Worm (Caenorhabditis elegans) whole organism, L4 larva: ENCODE measurements around the gene F41B4.3.

Experiments
- T26A8.4 ChIP-seq: fragments of 200-800 bp; sonication (Bioruptor generic); IDR thresholded peaks from 2 replicates; pipeline ENCODE4 v1.3.6; 2022; ENCODE audit warnings: missing genetic modification characterization, missing compliant biosample characterization
- Y48G9A.11 ChIP-seq: fragments of 200-800 bp; sonication (Bioruptor generic); IDR thresholded peaks from 2 replicates; pipeline ENCODE4 v1.3.6; 2022; ENCODE audit warnings: missing genetic modification reagents, missing genetic modification characterization, missing compliant biosample characterization
- Y75B8A.6 ChIP-seq: fragments of 200-800 bp; sonication (Bioruptor generic); IDR thresholded peaks from 2 replicates; pipeline ENCODE4 v1.3.6; 2022; ENCODE audit warnings: missing genetic modification reagents, missing genetic modification characterization, missing compliant biosample characterization
- aha-1 ChIP-seq: fragments of 150-350 bp; peaks from one replicate; lab custom pipeline; 2014; ENCODE audit warnings: missing biosample characterization, missing genetic modification characterization
- arid-1 ChIP-seq: fragments of 200-800 bp; sonication (Bioruptor generic); conservative IDR thresholded peaks from 2 replicates; pipeline ENCODE4 v1.3.6; 2022; ENCODE audit warnings: missing genetic modification reagents, missing genetic modification characterization, missing compliant biosample characterization
- attf-4 ChIP-seq: sonication (generic microtip); optimal IDR thresholded peaks from 3 replicates; lab custom pipeline; 2017; ENCODE audit warnings: missing biosample characterization, missing genetic modification characterization
- ceh-28 ChIP-seq: fragments of 150-350 bp; optimal IDR thresholded peaks from 2 replicates; lab custom pipeline; 2014; ENCODE audit warnings: missing biosample characterization, missing genetic modification reagents, missing genetic modification characterization
- ceh-32 ChIP-seq: sonication (generic microtip); optimal IDR thresholded peaks from 2 replicates; lab custom pipeline; 2016; ENCODE audit warnings: mild to moderate bottlenecking, missing genetic modification characterization, missing compliant biosample characterization; ENCODE audit not compliant: poor library complexity
- ceh-82 ChIP-seq: sonication (generic microtip); optimal IDR thresholded peaks from 2 replicates; lab custom pipeline; 2017; ENCODE audit warnings: missing biosample characterization, missing genetic modification characterization
- cey-2 ChIP-seq: sonication (generic microtip); optimal IDR thresholded peaks from 3 replicates; lab custom pipeline; 2017; ENCODE audit warnings: missing genetic modification characterization, mild to moderate bottlenecking, missing compliant biosample characterization, antibody characterized with exemption, borderline replicate concordance; ENCODE audit not compliant: insufficient read depth
- ctbp-1 ChIP-seq: fragments of 200-800 bp; sonication (Bioruptor generic); IDR thresholded peaks from 2 replicates; pipeline ENCODE4 v1.3.6; 2022; ENCODE audit warnings: missing genetic modification reagents, missing genetic modification characterization, missing compliant biosample characterization
- daf-12 ChIP-seq: fragments of 150-350 bp; optimal IDR thresholded peaks from 2 replicates; lab custom pipeline; 2014; ENCODE audit warnings: missing biosample characterization, missing genetic modification reagents, missing genetic modification characterization
- daf-16 ChIP-seq, 3 experiments: sonication (generic microtip); optimal IDR thresholded peaks; 2 replicates each; lab custom pipeline; 2016 to 2017; ENCODE audit warnings: missing genetic modification characterization in 3 of 3, missing genetic modification reagents in 3 of 3, mild to moderate bottlenecking in 2 of 3, missing compliant biosample characterization in 2 of 3, missing biosample characterization in 1 of 3, moderate library complexity in 1 of 3
- dmd-6 ChIP-seq: fragments of 200-800 bp; sonication (Bioruptor generic); IDR thresholded peaks from 2 replicates; pipeline ENCODE4 v1.3.6; 2022; ENCODE audit warnings: missing genetic modification reagents, missing genetic modification characterization, missing compliant biosample characterization
- dpl-1 ChIP-seq: fragments of 150-350 bp; optimal IDR thresholded peaks from 2 replicates; lab custom pipeline; 2014; ENCODE audit warnings: missing biosample characterization, missing genetic modification reagents, missing genetic modification characterization
- dve-1 ChIP-seq: sonication (generic microtip); optimal IDR thresholded peaks from 2 replicates; lab custom pipeline; 2017; ENCODE audit warnings: antibody characterized with exemption, mild to moderate bottlenecking, missing genetic modification characterization, missing compliant biosample characterization; ENCODE audit not compliant: insufficient read depth
- egl-27 ChIP-seq: sonication (generic microtip); optimal IDR thresholded peaks from 3 replicates; lab custom pipeline; 2017; ENCODE audit warnings: missing biosample characterization, missing genetic modification reagents, missing genetic modification characterization
- fos-1 ChIP-seq: fragments of 150-350 bp; optimal IDR thresholded peaks from 2 replicates; lab custom pipeline; 2014; ENCODE audit warnings: missing biosample characterization, missing genetic modification characterization
- hlh-30 ChIP-seq: sonication (generic microtip); optimal IDR thresholded peaks from 2 replicates; lab custom pipeline; 2017; ENCODE audit warnings: antibody characterized with exemption, mild to moderate bottlenecking, missing genetic modification characterization, missing compliant biosample characterization; ENCODE audit not compliant: insufficient read depth
- lim-7 ChIP-seq: fragments of 200-800 bp; sonication (Bioruptor generic); IDR thresholded peaks from 2 replicates; pipeline ENCODE4 v1.3.6; 2022; ENCODE audit warnings: missing genetic modification characterization, missing compliant biosample characterization
- lin-13 ChIP-seq: fragments of 150-350 bp; optimal IDR thresholded peaks from 2 replicates; lab custom pipeline; 2014; ENCODE audit warnings: missing biosample characterization, missing genetic modification reagents, missing genetic modification characterization
- lin-15B ChIP-seq: fragments of 150-350 bp; sonication (generic microtip); optimal IDR thresholded peaks from 3 replicates; lab custom pipeline; 2014; ENCODE audit warnings: missing biosample characterization, missing genetic modification characterization
- lin-29 ChIP-seq: fragments of 200-800 bp; sonication (Bioruptor generic); IDR thresholded peaks from 2 replicates; pipeline ENCODE4 v1.3.6; 2022; ENCODE audit warnings: missing genetic modification reagents, missing genetic modification characterization, missing compliant biosample characterization
- lir-3 ChIP-seq: sonication (generic microtip); optimal IDR thresholded peaks from 2 replicates; lab custom pipeline; 2016; ENCODE audit warnings: mild to moderate bottlenecking, missing genetic modification characterization, missing compliant biosample characterization
- madf-5 ChIP-seq, 2 experiments: fragments of 200-800 bp; sonication (Bioruptor generic); IDR thresholded peaks; 2 replicates each; pipeline ENCODE4 v1.3.6; 2022; ENCODE audit warnings: missing compliant biosample characterization in 2 of 2, missing genetic modification characterization in 2 of 2
- mdl-1 ChIP-seq, 2 experiments: fragments of 150-350 bp in 1 of 2; sonication (generic microtip) in 1 of 2; optimal IDR thresholded peaks; 2 replicates each; lab custom pipeline; 2014 to 2017; ENCODE audit warnings: missing biosample characterization in 2 of 2, missing genetic modification characterization in 2 of 2
- mep-1 ChIP-seq: fragments of 150-350 bp; sonication (generic microtip); optimal IDR thresholded peaks from 3 replicates; lab custom pipeline; 2014; ENCODE audit warnings: missing biosample characterization, missing genetic modification characterization
- mes-2 ChIP-seq: sonication (generic microtip); optimal IDR thresholded peaks from 2 replicates; lab custom pipeline; 2016; ENCODE audit warnings: missing genotype, mild to moderate bottlenecking, missing genetic modification characterization, missing compliant biosample characterization; ENCODE audit not compliant: poor library complexity, severe bottlenecking
- nhr-10 ChIP-seq: fragments of 150-350 bp; optimal IDR thresholded peaks from 2 replicates; lab custom pipeline; 2014; ENCODE audit warnings: missing biosample characterization, missing genetic modification characterization
- nhr-25 ChIP-seq: sonication (generic microtip); optimal IDR thresholded peaks from 2 replicates; lab custom pipeline; 2017; ENCODE audit warnings: missing genetic modification characterization, mild to moderate bottlenecking, missing compliant biosample characterization, antibody characterized with exemption, moderate library complexity, borderline replicate concordance; ENCODE audit not compliant: insufficient read depth
- nhr-41 ChIP-seq: fragments of 200-800 bp; sonication (Bioruptor generic); IDR thresholded peaks from 2 replicates; pipeline ENCODE4 v1.3.6; 2022; ENCODE audit warnings: missing genetic modification reagents, missing genetic modification characterization, missing compliant biosample characterization
- nhr-42 ChIP-seq: fragments of 200-800 bp; sonication (Bioruptor generic); IDR thresholded peaks from 2 replicates; pipeline ENCODE4 v1.3.6; 2022; ENCODE audit warnings: missing genetic modification characterization, missing compliant biosample characterization
- nhr-6 ChIP-seq: fragments of 150-350 bp; optimal IDR thresholded peaks from 2 replicates; lab custom pipeline; 2014; ENCODE audit warnings: missing biosample characterization, missing genetic modification characterization
- nhr-77 ChIP-seq: fragments of 150-350 bp; optimal IDR thresholded peaks from 2 replicates; lab custom pipeline; 2014; ENCODE audit warnings: missing biosample characterization, missing genetic modification characterization
- pha-4 ChIP-seq, 2 experiments: fragments of 150-350 bp in 1 of 2; fragments of 200-800 bp in 1 of 2; sonication (Bioruptor generic) in 1 of 2; IDR thresholded peaks in 1 of 2; optimal IDR thresholded peaks in 1 of 2; 2 replicates each; pipeline versions ENCODE4 v1.3.6 to Lab custom; 2014 to 2022; ENCODE audit warnings: missing genetic modification characterization in 2 of 2, missing genetic modification reagents in 2 of 2, missing biosample characterization in 1 of 2, missing compliant biosample characterization in 1 of 2
- php-3 ChIP-seq: fragments of 200-800 bp; sonication (Bioruptor generic); IDR thresholded peaks from 2 replicates; pipeline ENCODE4 v1.3.6; 2022; ENCODE audit warnings: missing genetic modification reagents, missing genetic modification characterization, missing compliant biosample characterization
- pqm-1 ChIP-seq: sonication (generic microtip); optimal IDR thresholded peaks from 2 replicates; lab custom pipeline; 2017; ENCODE audit warnings: missing biosample characterization, missing genetic modification characterization
- rbr-2 ChIP-seq: sonication (generic microtip); optimal IDR thresholded peaks from 2 replicates; lab custom pipeline; 2016; ENCODE audit warnings: missing genotype, missing genetic modification characterization, missing compliant biosample characterization
- sdz-12 ChIP-seq: fragments of 200-800 bp; sonication (Bioruptor generic); optimal IDR thresholded peaks from 2 replicates; lab custom pipeline; 2018; ENCODE audit warnings: mild to moderate bottlenecking, missing genetic modification characterization, missing compliant biosample characterization
- set-16 ChIP-seq: fragments of 200-800 bp; sonication (Bioruptor generic); IDR thresholded peaks from 2 replicates; pipeline ENCODE4 v1.3.6; 2022; ENCODE audit warnings: missing genetic modification reagents, missing genetic modification characterization, missing compliant biosample characterization
- snpc-1.2 ChIP-seq: fragments of 200-800 bp; sonication (Bioruptor generic); IDR thresholded peaks from 2 replicates; pipeline ENCODE4 v1.3.6; 2022; ENCODE audit warnings: missing genetic modification reagents, missing genetic modification characterization, missing compliant biosample characterization
- spr-3 ChIP-seq: fragments of 200-800 bp; sonication (Bioruptor generic); optimal IDR thresholded peaks from 2 replicates; lab custom pipeline; 2018; ENCODE audit warnings: mild to moderate bottlenecking, missing genetic modification characterization, missing compliant biosample characterization
- unc-130 ChIP-seq: sonication (generic microtip); optimal IDR thresholded peaks from 2 replicates; lab custom pipeline; 2016; ENCODE audit warnings: missing genetic modification reagents, missing genetic modification characterization, missing compliant biosample characterization
- unc-39 ChIP-seq: sonication (generic microtip); optimal IDR thresholded peaks from 2 replicates; lab custom pipeline; 2017; ENCODE audit warnings: missing biosample characterization, missing genetic modification characterization
- vab-7 ChIP-seq: fragments of 200-800 bp; sonication (Bioruptor generic); IDR thresholded peaks from 2 replicates; pipeline ENCODE4 v1.3.6; 2022; ENCODE audit warnings: missing genetic modification reagents, missing genetic modification characterization, missing compliant biosample characterization
- zfp-2 ChIP-seq: sonication (generic microtip); optimal IDR thresholded peaks from 2 replicates; lab custom pipeline; 2016; ENCODE audit warnings: mild to moderate bottlenecking, missing genetic modification characterization, missing compliant biosample characterization
- zfp-3 ChIP-seq: fragments of 200-800 bp; sonication (Bioruptor generic); conservative IDR thresholded peaks from 2 replicates; pipeline ENCODE4 v1.3.6; 2022; ENCODE audit warnings: missing genetic modification reagents, missing genetic modification characterization, missing compliant biosample characterization
- zip-11 ChIP-seq: fragments of 200-800 bp; sonication (Bioruptor generic); IDR thresholded peaks from 2 replicates; pipeline ENCODE4 v1.3.6; 2022; ENCODE audit warnings: missing genetic modification characterization, missing compliant biosample characterization
- ztf-7 ChIP-seq: fragments of 150-350 bp; optimal IDR thresholded peaks from 2 replicates; lab custom pipeline; 2014; ENCODE audit warnings: missing biosample characterization, missing genetic modification characterization

F41B4.3 gene

DNA sequence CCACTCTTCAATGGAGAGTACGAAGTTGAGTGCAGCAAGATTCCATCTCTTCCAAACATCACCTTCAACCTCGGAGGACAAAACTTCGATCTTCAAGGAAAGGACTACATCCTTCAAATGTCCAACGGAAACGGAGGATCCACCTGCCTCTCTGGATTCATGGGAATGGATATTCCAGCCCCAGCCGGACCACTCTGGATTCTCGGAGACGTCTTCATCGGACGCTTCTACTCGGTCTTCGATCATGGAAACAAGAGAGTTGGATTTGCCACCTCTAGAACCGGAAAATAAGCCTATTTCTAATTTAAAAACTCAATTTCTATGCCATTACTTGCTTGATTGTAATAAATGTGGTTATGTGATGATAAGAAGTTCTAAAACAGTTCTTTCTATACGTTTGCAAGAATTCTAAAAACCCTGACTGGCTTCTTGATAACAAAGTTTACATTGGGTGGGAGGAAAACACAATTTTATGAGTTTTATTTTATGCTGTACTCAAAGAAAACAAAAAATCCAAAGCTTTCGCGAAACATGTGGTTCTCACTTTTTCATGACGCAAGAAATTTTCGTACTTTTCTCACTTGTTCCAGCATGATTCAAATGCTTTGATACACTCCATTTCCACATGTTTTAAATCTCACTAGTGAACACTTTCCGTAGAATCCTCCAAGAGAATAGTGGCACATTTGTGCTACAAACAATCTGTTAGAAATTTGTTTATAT is 43.5 kb downstream of the F41B4.3 start:
- TF ChIP-seq daf-12 (tag; lab: Kevin White, UChicago), result no peak
- no peak for TF ChIP-seq snpc-1.2 (GFP tag; lab: Robert Waterston, UW)
- peak; percentile 68 for TF ChIP-seq ztf-7 (tag; lab: Kevin White, UChicago)
- TF ChIP-seq set-16 (GFP tag; lab: Robert Waterston, UW), result no peak
- TF ChIP-seq Y75B8A.6 (GFP tag; lab: Robert Waterston, UW), result no peak
- TF ChIP-seq hlh-30 (tag; lab: Kevin White, UChicago), result no peak
- peak; percentile 45; the same call in 1 of the 2 replicates for TF ChIP-seq T26A8.4 (GFP tag; lab: Robert Waterston, UW)
- peak; percentile 64; the same call in 1 of the 2 replicates for TF ChIP-seq php-3 (GFP tag; lab: Robert Waterston, UW)
- TF ChIP-seq lin-29 (GFP tag; lab: Robert Waterston, UW), result no peak
- no peak for TF ChIP-seq cey-2
- TF ChIP-seq pqm-1 (tag; lab: Kevin White, UChicago), result peak; percentile 56
- TF ChIP-seq attf-4 (tag; lab: Kevin White, UChicago), result no peak
- no peak for TF ChIP-seq arid-1 (GFP tag; lab: Robert Waterston, UW)
- no peak for TF ChIP-seq daf-16 (GFP tag; optimal IDR thresholded peaks at IDR 0.05; lab: Kevin White, UChicago)
- TF ChIP-seq daf-16 (tag; optimal IDR thresholded peaks at IDR 0.05; lab: Kevin White, UChicago), result peak; percentile 97
- no peak for TF ChIP-seq lin-13
- no peak for TF ChIP-seq ceh-28 (tag; lab: Kevin White, UChicago)
- TF ChIP-seq fos-1 (tag; lab: Kevin White, UChicago), result no peak
- no peak for TF ChIP-seq nhr-25 (tag; lab: Kevin White, UChicago)
- TF ChIP-seq ceh-32 (tag; lab: Kevin White, UChicago), result no peak
- TF ChIP-seq nhr-41 (GFP tag; lab: Robert Waterston, UW), result no peak
- TF ChIP-seq pha-4 (GFP tag; IDR thresholded peaks at IDR 0.05; lab: Robert Waterston, UW), result peak; percentile 65
- no peak for TF ChIP-seq pha-4 (tag; optimal IDR thresholded peaks at IDR 0.05; lab: Kevin White, UChicago)
- TF ChIP-seq ceh-82 (tag; lab: Kevin White, UChicago), result no peak
- TF ChIP-seq nhr-10 (tag; lab: Kevin White, UChicago), result peak; percentile 83
- peak; percentile 74 for TF ChIP-seq mep-1 (tag; lab: Kevin White, UChicago)
- TF ChIP-seq mes-2, result no peak
- TF ChIP-seq lim-7 (GFP tag; lab: Robert Waterston, UW), result no peak
- no peak for TF ChIP-seq nhr-42 (GFP tag; lab: Robert Waterston, UW)
- TF ChIP-seq aha-1, result peak; percentile 95
- no peak for TF ChIP-seq dpl-1
- peak; percentile 77; the same call in 1 of the 2 replicates for TF ChIP-seq zfp-3 (GFP tag; lab: Robert Waterston, UW)
- no peak for TF ChIP-seq unc-130 (GFP tag; lab: Kevin White, UChicago)
- TF ChIP-seq lin-15B (tag; lab: Kevin White, UChicago), result no peak
- no peak for TF ChIP-seq Y48G9A.11 (GFP tag; lab: Robert Waterston, UW)
- no peak for TF ChIP-seq zip-11 (GFP tag; lab: Robert Waterston, UW)
- TF ChIP-seq mdl-1 (tag; optimal IDR thresholded peaks at IDR 0.05; lab: Kevin White, UChicago), result no peak
- TF ChIP-seq lir-3 (tag; lab: Kevin White, UChicago), result no peak
- TF ChIP-seq egl-27 (tag; lab: Kevin White, UChicago), result no peak
- no peak for TF ChIP-seq sdz-12 (GFP tag; lab: Kevin White, UChicago)
- no peak for TF ChIP-seq ctbp-1 (GFP tag; lab: Robert Waterston, UW)
- peak; percentile 75 for TF ChIP-seq nhr-77 (tag; lab: Kevin White, UChicago)
- peak; percentile 50 for TF ChIP-seq dmd-6 (GFP tag; lab: Robert Waterston, UW)
- no peak for TF ChIP-seq nhr-6 (tag; lab: Kevin White, UChicago)
- TF ChIP-seq rbr-2 (tag; lab: Kevin White, UChicago), result no peak
- no peak for TF ChIP-seq madf-5 (GFP tag; IDR thresholded peaks at IDR 0.05; lab: Robert Waterston, UW)
- no peak for TF ChIP-seq vab-7 (GFP tag; lab: Robert Waterston, UW)
- TF ChIP-seq spr-3 (GFP tag; lab: Kevin White, UChicago), result no peak
- TF ChIP-seq unc-39 (tag; lab: Kevin White, UChicago), result no peak
- TF ChIP-seq zfp-2 (tag; lab: Kevin White, UChicago), result no peak
- TF ChIP-seq dve-1 (tag; lab: Kevin White, UChicago), result peak; percentile 80
